Worm (Caenorhabditis elegans) whole organism, midembryonic: ENCODE measurements around the gene C27F2.7.

Source experiments
- cog-1 ChIP-seq: sonication (generic microtip); optimal IDR thresholded peaks from 2 replicates; lab custom pipeline; 2016; ENCODE audit warnings: missing genetic modification characterization, missing compliant biosample characterization
- flt-1 ChIP-seq: fragments of 200-800 bp; sonication (Bioruptor generic); IDR thresholded peaks from 2 replicates; pipeline ENCODE4 v1.3.6; 2022; ENCODE audit warnings: missing genetic modification characterization, missing compliant biosample characterization

DNA sequence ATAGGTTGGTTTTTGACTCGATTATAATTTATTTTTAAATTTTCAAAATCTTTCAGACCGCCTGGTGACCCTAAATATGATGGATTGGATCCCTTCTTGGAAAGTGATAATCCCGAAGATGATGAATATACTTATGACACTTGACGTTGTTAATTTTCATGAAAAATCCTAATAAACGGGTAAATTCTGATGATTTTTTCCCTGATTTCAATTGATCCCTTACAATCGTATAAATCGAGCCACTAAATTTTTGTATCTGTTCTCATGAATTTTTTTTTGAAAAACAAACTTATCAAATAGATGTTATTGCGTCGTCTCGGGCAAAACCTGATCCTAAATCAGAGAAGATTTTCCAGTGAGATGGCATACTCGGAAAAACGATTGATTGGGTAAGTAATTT lies 38.7 kb upstream of the C27F2.7 start, which contains the start of gene R144.13:
- TF ChIP-seq flt-1 (GFP tag; lab: Robert Waterston, UW) (no peak), cog-1 (tag; lab: Kevin White, UChicago) (no peak)
